Worm (Caenorhabditis elegans) whole organism, late embryonic: ENCODE measurements around the gene comt-4.
"Not testable (repeated sequence)": the region's sequence is repeated elsewhere in the genome, so short reads cannot be mapped to it uniquely, and the experiment has no call there.

Experiments used
- C08G9.2 ChIP-seq: sonication (generic microtip); optimal IDR thresholded peaks from 2 replicates; lab custom pipeline; 2016; ENCODE audit warnings: mild to moderate bottlenecking, missing genetic modification characterization, moderate library complexity, missing compliant biosample characterization
- F13H6.1 ChIP-seq: sonication (generic microtip); optimal IDR thresholded peaks from 2 replicates; lab custom pipeline; 2016; ENCODE audit warnings: missing genetic modification characterization, missing compliant biosample characterization
- K02D7.2 ChIP-seq: sonication (generic microtip); optimal IDR thresholded peaks from 2 replicates; lab custom pipeline; 2017; ENCODE audit warnings: mild to moderate bottlenecking, missing genetic modification characterization, missing compliant biosample characterization
- ceh-24 ChIP-seq: sonication (generic microtip); optimal IDR thresholded peaks from 2 replicates; lab custom pipeline; 2016; ENCODE audit warnings: mild to moderate bottlenecking, missing genetic modification characterization, missing compliant biosample characterization
- ceh-31 ChIP-seq: sonication (generic microtip); optimal IDR thresholded peaks from 2 replicates; lab custom pipeline; 2016; ENCODE audit warnings: missing genetic modification characterization, missing compliant biosample characterization
- ceh-48 ChIP-seq: sonication (generic microtip); optimal IDR thresholded peaks from 2 replicates; lab custom pipeline; 2016; ENCODE audit warnings: missing genetic modification characterization, inconsistent platforms, missing compliant biosample characterization
- ceh-6 ChIP-seq: fragments of 200-800 bp; sonication (Bioruptor generic); optimal IDR thresholded peaks from 2 replicates; lab custom pipeline; 2018; ENCODE audit warnings: mild to moderate bottlenecking, missing genetic modification characterization, missing compliant biosample characterization
- ceh-9 ChIP-seq: sonication (generic microtip); optimal IDR thresholded peaks from 2 replicates; lab custom pipeline; 2016; ENCODE audit warnings: mild to moderate bottlenecking, missing genetic modification characterization, inconsistent platforms, missing compliant biosample characterization
- elt-2 ChIP-seq: sonication (generic microtip); optimal IDR thresholded peaks from 2 replicates; lab custom pipeline; 2016; ENCODE audit warnings: missing genetic modification reagents, missing genetic modification characterization, missing compliant biosample characterization
- elt-4 ChIP-seq: sonication (generic microtip); optimal IDR thresholded peaks from 2 replicates; lab custom pipeline; 2016; ENCODE audit warnings: missing genetic modification characterization, missing compliant biosample characterization
- ets-4 ChIP-seq: sonication (generic microtip); optimal IDR thresholded peaks from 2 replicates; lab custom pipeline; 2016; ENCODE audit warnings: missing genetic modification characterization, missing compliant biosample characterization
- eyg-1 ChIP-seq: sonication (generic microtip); optimal IDR thresholded peaks from 2 replicates; lab custom pipeline; 2016; ENCODE audit warnings: missing genotype, missing genetic modification characterization, missing compliant biosample characterization
- fkh-6 ChIP-seq: sonication (generic microtip); optimal IDR thresholded peaks from 2 replicates; lab custom pipeline; 2016; ENCODE audit warnings: missing genetic modification characterization, missing compliant biosample characterization
- hlh-13 ChIP-seq: fragments of 200-800 bp; sonication (Bioruptor generic); optimal IDR thresholded peaks from 2 replicates; lab custom pipeline; 2018; ENCODE audit warnings: mild to moderate bottlenecking, missing genetic modification characterization, missing compliant biosample characterization
- hlh-15 ChIP-seq: sonication (generic microtip); optimal IDR thresholded peaks from 2 replicates; lab custom pipeline; 2016; ENCODE audit warnings: missing genetic modification characterization, missing compliant biosample characterization
- hlh-8 ChIP-seq: sonication (generic microtip); optimal IDR thresholded peaks from 2 replicates; lab custom pipeline; 2016; ENCODE audit warnings: missing genotype, missing genetic modification characterization, missing compliant biosample characterization
- lim-6 ChIP-seq: sonication (generic microtip); optimal IDR thresholded peaks from 2 replicates; lab custom pipeline; 2016; ENCODE audit warnings: missing genetic modification characterization, missing compliant biosample characterization
- lin-11 ChIP-seq: fragments of 200-800 bp; sonication (Bioruptor generic); optimal IDR thresholded peaks from 2 replicates; lab custom pipeline; 2018; ENCODE audit warnings: mild to moderate bottlenecking, missing genetic modification characterization, missing compliant biosample characterization
- madf-2 ChIP-seq: sonication (generic microtip); optimal IDR thresholded peaks from 2 replicates; lab custom pipeline; 2017; ENCODE audit warnings: missing genetic modification characterization, missing compliant biosample characterization
- mec-3 ChIP-seq: sonication (generic microtip); optimal IDR thresholded peaks from 2 replicates; lab custom pipeline; 2016; ENCODE audit warnings: borderline replicate concordance, missing genetic modification characterization, missing compliant biosample characterization
- nfya-1 ChIP-seq: sonication (generic microtip); optimal IDR thresholded peaks from 2 replicates; lab custom pipeline; 2017; ENCODE audit warnings: missing genetic modification characterization, mild to moderate bottlenecking, missing compliant biosample characterization, antibody characterized with exemption, moderate library complexity
- odd-2 ChIP-seq: sonication (generic microtip); optimal IDR thresholded peaks from 2 replicates; lab custom pipeline; 2017; ENCODE audit warnings: antibody characterized with exemption, mild to moderate bottlenecking, missing genetic modification characterization, missing compliant biosample characterization
- pat-9 ChIP-seq: fragments of 200-800 bp; sonication (Bioruptor generic); optimal IDR thresholded peaks from 2 replicates; lab custom pipeline; 2018; ENCODE audit warnings: mild to moderate bottlenecking, missing genetic modification characterization, moderate library complexity, missing compliant biosample characterization
- pha-4 ChIP-seq: fragments of 150-350 bp; optimal IDR thresholded peaks from 2 replicates; lab custom pipeline; 2018; ENCODE audit warnings: missing biosample characterization, missing genetic modification reagents, missing genetic modification characterization
- pros-1 ChIP-seq: fragments of 150-350 bp; optimal IDR thresholded peaks from 2 replicates; lab custom pipeline; 2014; ENCODE audit warnings: missing biosample characterization, missing genetic modification reagents, missing genetic modification characterization
- ref-2 ChIP-seq: sonication (generic microtip); optimal IDR thresholded peaks from 2 replicates; lab custom pipeline; 2016; ENCODE audit warnings: missing genetic modification characterization, missing compliant biosample characterization
- sox-4 ChIP-seq: sonication (generic microtip); optimal IDR thresholded peaks from 2 replicates; lab custom pipeline; 2017; ENCODE audit warnings: mild to moderate bottlenecking, missing genetic modification characterization, inconsistent platforms, missing compliant biosample characterization
- tbx-7 ChIP-seq: sonication (generic microtip); optimal IDR thresholded peaks from 2 replicates; lab custom pipeline; 2016; ENCODE audit warnings: missing genotype, missing genetic modification characterization, missing compliant biosample characterization
- ttx-3 ChIP-seq: sonication (generic microtip); optimal IDR thresholded peaks from 2 replicates; lab custom pipeline; 2016; ENCODE audit warnings: missing genetic modification reagents, missing genetic modification characterization, missing compliant biosample characterization
- unc-3 ChIP-seq, 2 experiments: fragments of 200-800 bp in 1 of 2; sonication (Bioruptor generic) in 1 of 2; sonication (generic microtip) in 1 of 2; conservative IDR thresholded peaks in 1 of 2; optimal IDR thresholded peaks in 1 of 2; 2 replicates each; pipeline versions ENCODE4 v1.3.6 to Lab custom; 2016 to 2022; ENCODE audit warnings: missing compliant biosample characterization in 2 of 2, missing genetic modification characterization in 2 of 2, missing genetic modification reagents in 1 of 2
- unc-86 ChIP-seq: sonication (generic microtip); optimal IDR thresholded peaks from 2 replicates; lab custom pipeline; 2016; ENCODE audit warnings: missing genetic modification characterization, missing compliant biosample characterization
- zip-5 ChIP-seq: sonication (generic microtip); optimal IDR thresholded peaks from 2 replicates; lab custom pipeline; 2016; ENCODE audit warnings: missing genetic modification characterization, missing compliant biosample characterization
- ztf-16 ChIP-seq: sonication (generic microtip); optimal IDR thresholded peaks from 2 replicates; lab custom pipeline; 2017; ENCODE audit warnings: missing genetic modification characterization, missing compliant biosample characterization

Gene comt-4

DNA sequence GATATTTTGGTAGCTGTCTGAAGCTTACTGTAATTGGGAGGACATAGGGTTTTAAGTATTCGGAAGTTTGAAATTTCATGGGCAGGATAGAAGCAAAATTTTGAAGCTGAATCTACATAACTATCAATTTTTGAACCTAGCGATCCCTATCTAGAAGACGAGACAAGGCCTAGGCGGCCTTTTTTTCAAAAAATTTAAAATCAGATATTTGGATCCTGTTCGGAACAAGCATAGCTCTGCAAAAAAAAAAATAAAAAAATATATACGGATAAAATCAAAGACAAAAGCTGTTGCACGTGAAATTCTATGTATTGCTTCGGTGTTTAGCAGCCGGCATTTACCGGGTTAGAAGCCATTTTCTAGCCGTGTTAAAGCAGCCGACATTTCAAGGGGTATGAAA, 45.2 kb upstream of the comt-4 start, which contains the start of gene F36F12.2:
F36F12.2 (minus strand) TSS at position 101 of the 400 bp plus-strand sequence.
- TF ChIP-seq ceh-31 (tag; lab: Kevin White, UChicago) (no peak), pha-4 (tag; lab: Kevin White, UChicago) (no peak), mec-3 (tag; lab: Kevin White, UChicago) (no peak), lim-6 (tag; lab: Kevin White, UChicago) (no peak), elt-2 (tag; lab: Kevin White, UChicago) (no peak), fkh-6 (no peak), ref-2 (tag; lab: Kevin White, UChicago) (no peak), unc-3 (GFP tag; conservative IDR thresholded peaks at IDR 0.05; lab: Robert Waterston, UW) (no peak), unc-3 (tag; optimal IDR thresholded peaks at IDR 0.05; lab: Kevin White, UChicago) (no peak)

DNA sequence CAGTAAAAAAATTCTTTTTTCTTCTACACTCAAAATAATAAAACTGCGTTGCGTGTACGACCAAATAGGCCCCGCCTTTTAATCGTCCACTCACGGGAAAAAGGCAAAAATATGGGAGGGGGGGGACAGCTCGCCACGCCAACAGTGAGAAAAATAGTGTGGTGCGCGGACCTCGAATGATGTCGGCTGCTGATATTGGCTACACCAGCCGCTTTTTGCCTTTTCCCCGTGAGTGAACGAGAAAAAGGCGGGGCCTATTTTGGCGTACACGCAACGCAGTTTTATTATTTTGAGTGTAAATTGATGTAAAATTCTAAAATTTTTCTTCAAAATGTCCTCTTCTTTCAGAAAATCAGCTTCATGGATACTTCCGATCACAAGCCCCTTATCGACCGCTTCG, 40.3 kb upstream of the comt-4 start, which contains the start of gene ztf-28:
ztf-28 (plus strand) TSS at position 349 of the 400 bp plus-strand sequence.
- not testable (repeated sequence) for TF ChIP-seq zip-5 (tag; lab: Kevin White, UChicago); odd-2; hlh-8

DNA sequence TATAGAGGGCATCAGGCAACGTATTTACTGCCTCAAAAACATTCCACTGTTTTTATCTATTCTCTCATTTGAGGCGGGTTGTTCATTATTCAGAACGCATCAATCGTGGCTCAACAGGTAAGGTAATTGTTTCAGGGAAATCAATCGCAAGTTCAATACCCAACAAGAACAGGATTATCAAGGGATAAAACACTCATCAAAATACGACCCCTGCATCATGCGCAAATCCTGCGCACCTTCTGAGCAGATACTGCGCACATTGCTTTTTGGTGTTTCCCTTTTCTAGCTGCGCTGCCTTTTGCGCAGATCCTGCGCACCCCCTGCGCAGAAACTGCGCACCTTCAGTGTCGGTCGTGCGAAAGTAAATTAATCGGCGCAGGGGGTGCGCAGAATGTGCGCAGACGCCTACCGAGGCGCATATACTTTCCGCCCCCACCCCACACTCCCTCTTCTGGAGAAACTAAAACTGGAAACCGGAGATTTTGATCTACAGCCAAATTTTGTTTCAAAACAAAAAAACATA, 35.8 kb upstream of the comt-4 start, which contains the start of gene F36F12.3:
F36F12.3 (plus strand) TSS at position 51 of the 523 bp plus-strand sequence.
- TF ChIP-seq elt-4; ceh-31 (tag; lab: Kevin White, UChicago); lim-6 (tag; lab: Kevin White, UChicago): not testable (repeated sequence)

DNA sequence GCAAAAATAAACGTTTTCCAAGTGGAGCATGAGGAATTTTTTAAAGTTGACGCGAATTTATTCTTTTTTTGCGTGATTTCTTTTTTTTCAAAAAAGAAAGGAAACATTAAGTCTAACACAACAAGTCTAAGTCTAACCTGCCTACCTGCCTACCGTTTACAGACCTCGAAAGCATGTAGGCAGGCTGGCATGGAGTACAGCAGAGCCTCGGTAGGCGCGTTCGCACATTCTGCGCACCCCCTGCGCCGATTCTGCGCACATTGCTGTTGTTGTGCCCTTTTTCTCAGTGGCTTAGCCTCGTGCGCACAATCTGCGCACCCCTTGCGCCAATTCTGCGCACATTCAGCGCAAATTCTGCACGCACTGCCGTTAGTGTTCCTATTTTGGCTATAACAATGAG, 33.9 kb upstream of the comt-4 start:
- no peak for TF ChIP-seq ceh-31 (tag; lab: Kevin White, UChicago)
- TF ChIP-seq ceh-6 (GFP tag; lab: Kevin White, UChicago), result no peak
- TF ChIP-seq ttx-3, result no peak
- TF ChIP-seq lin-11, result no peak
- no peak for TF ChIP-seq eyg-1 (tag; lab: Kevin White, UChicago)
- TF ChIP-seq hlh-8, result no peak
- no peak for TF ChIP-seq odd-2
- no peak for TF ChIP-seq zip-5 (tag; lab: Kevin White, UChicago)

DNA sequence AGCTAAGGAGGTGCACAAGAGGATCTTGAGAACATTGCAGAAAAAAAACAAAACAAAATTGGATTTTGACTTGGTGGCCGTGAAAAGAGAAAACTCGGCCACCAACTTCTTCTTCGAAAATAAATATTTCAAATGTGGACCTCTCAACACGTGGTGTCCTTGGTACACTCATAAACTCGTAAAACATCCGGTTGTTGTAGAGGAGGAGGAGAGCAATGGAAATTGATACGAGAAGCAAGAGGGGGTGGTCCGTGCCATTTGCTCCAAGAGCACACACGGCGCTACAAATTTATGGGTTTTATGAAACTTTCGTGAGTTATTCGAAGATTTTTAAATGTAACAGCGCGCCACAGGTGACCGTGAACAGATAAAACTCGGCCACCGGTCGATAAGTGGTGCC, 31.9 kb upstream of the comt-4 start:
- peak; percentile 16 for TF ChIP-seq hlh-8
- TF ChIP-seq nfya-1 (tag; lab: Kevin White, UChicago), result no peak
- TF ChIP-seq F13H6.1, result no peak

DNA sequence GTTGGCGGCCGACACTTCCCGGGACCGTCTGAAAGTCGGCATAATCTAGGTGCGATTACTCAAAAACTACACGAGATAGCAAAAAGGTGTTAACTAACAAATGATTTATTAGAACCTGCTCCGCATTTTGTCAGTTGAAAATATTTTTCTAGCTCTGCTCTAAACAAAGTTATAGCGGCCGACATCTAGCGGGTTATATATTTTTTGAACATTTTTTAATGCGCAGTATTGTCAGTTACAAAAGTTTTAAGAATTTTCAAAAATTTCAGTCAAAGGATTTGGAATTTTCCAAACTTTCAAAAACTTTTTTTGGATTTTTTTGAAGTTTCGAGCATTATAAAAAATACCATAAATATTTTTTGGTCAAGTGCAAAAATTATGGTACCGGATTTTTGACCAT, 31.3 kb upstream of the comt-4 start:
- TF ChIP-seq nfya-1 (tag; lab: Kevin White, UChicago) (no peak), sox-4 (tag; lab: Kevin White, UChicago) (no peak), pat-9 (tag; lab: Kevin White, UChicago) (no peak), pros-1 (no peak), mec-3 (tag; lab: Kevin White, UChicago) (no peak), K02D7.2 (tag; lab: Kevin White, UChicago) (no peak), hlh-13 (no peak), madf-2 (tag; lab: Kevin White, UChicago) (no peak), ref-2 (tag; lab: Kevin White, UChicago) (no peak), tbx-7 (tag; lab: Kevin White, UChicago) (no peak), ceh-24 (tag; lab: Kevin White, UChicago) (no peak), unc-86 (no peak), ceh-48 (tag; lab: Kevin White, UChicago) (no peak), hlh-15 (tag; lab: Kevin White, UChicago) (no peak), ceh-9 (tag; lab: Kevin White, UChicago) (no peak), ets-4 (no peak), C08G9.2 (tag; lab: Kevin White, UChicago) (no peak), ceh-31 (tag; lab: Kevin White, UChicago) (no peak), odd-2 (no peak), ztf-16 (no peak)
